Worm (Caenorhabditis elegans): ENCODE results near the gene snx-1.

ce11 chrX:1181271-1181958, 52.6 kb downstream of the snx-1 start:
- TF ChIP-seq lin-39 (tag; optimal IDR thresholded peaks at IDR 0.05) (no peak), ztf-4 (tag; optimal IDR thresholded peaks at IDR 0.05) (no peak), daf-12 (tag; optimal IDR thresholded peaks at IDR 0.05) (no peak), egl-27 (tag; optimal IDR thresholded peaks at IDR 0.05) (no peak), nhr-25 (tag; optimal IDR thresholded peaks at IDR 0.05) (no peak), snpc-4 (tag; optimal IDR thresholded peaks at IDR 0.05) (no peak), nhr-77 (tag; optimal IDR thresholded peaks at IDR 0.05) (no peak)

Measured in whole organism, L3 larva.